Fruit fly (Drosophila melanogaster): ENCODE results near the gene CG32640.

Gene CG32640

dm6 chrX:13134811-13135210 lies 43.0 kb upstream of the CG32640 start (continued):
- TF ChIP-seq E2f2 (GFP tag; IDR thresholded peaks at IDR 0.05) (no peak), ATbp (GFP tag; optimal IDR thresholded peaks at IDR 0.05) (no peak), CG8290 (GFP tag; optimal IDR thresholded peaks at IDR 0.05) (peak; percentile 0), CG8290 (tag; optimal IDR thresholded peaks at IDR 0.05) (peak in 1 of 2 experiments; percentile 11), z (GFP tag; IDR thresholded peaks at IDR 0.05) (no peak), sd (tag; optimal IDR thresholded peaks at IDR 0.05) (no peak), Chrac-16 (GFP tag; optimal IDR thresholded peaks at IDR 0.05) (no peak), stwl (tag; optimal IDR thresholded peaks at IDR 0.05) (peak; percentile 25), YL-1 (GFP tag; optimal IDR thresholded peaks at IDR 0.05) (no peak), Camta (GFP tag; optimal IDR thresholded peaks at IDR 0.05) (no peak), pnt (GFP tag; optimal IDR thresholded peaks at IDR 0.05) (no peak), Dip3 (GFP tag; optimal IDR thresholded peaks at IDR 0.05) (no peak), MESR4 (GFP tag; optimal IDR thresholded peaks at IDR 0.05) (no peak), fd96Cb (tag; optimal IDR thresholded peaks at IDR 0.05) (no peak), CG16813 (GFP tag; IDR thresholded peaks at IDR 0.05; ENCODE audit: partially characterized antibody) (0 out of 3 replicates have a peak, but pooled peaks have one; percentile 6), D19B (GFP tag; optimal IDR thresholded peaks at IDR 0.05) (peak; percentile 43), Pdp1 (GFP tag; optimal IDR thresholded peaks at IDR 0.05) (peak in 1 of 2 experiments; percentile 0), HmgZ (tag; optimal IDR thresholded peaks at IDR 0.05) (peak; percentile 25), CG5180 (GFP tag; optimal IDR thresholded peaks at IDR 0.05) (no peak), CG6791 (GFP tag; IDR thresholded peaks at IDR 0.05; ENCODE audit: partially characterized antibody) (0 out of 3 replicates have a peak, but pooled peaks have one; percentile 42), Dek (tag; optimal IDR thresholded peaks at IDR 0.05) (peak; percentile 13), hth (optimal IDR thresholded peaks at IDR 0.05) (no peak), Hr51 (GFP tag; optimal IDR thresholded peaks at IDR 0.05) (no peak), CTCF (GFP tag; optimal IDR thresholded peaks at IDR 0.05) (peak; percentile 64), ham (GFP tag; IDR thresholded peaks at IDR 0.05) (no peak), CG4707 (GFP tag; optimal IDR thresholded peaks at IDR 0.05) (no peak), CG6254 (GFP tag; optimal IDR thresholded peaks at IDR 0.05) (no peak), bab2 (GFP tag; optimal IDR thresholded peaks at IDR 0.05) (no peak), GATAe (GFP tag; conservative IDR thresholded peaks at IDR 0.05) (no peak), D19A (tag; optimal IDR thresholded peaks at IDR 0.05) (peak; percentile 7), Bteb2 (GFP tag; optimal IDR thresholded peaks at IDR 0.05) (no peak), CG30020 (tag; optimal IDR thresholded peaks at IDR 0.05) (no peak), scrt (GFP tag; optimal IDR thresholded peaks at IDR 0.05) (no peak), ab (GFP tag; optimal IDR thresholded peaks at IDR 0.05) (no peak)

- TF ChIP-seq Rx (GFP tag; IDR thresholded peaks at IDR 0.05) (peak; percentile 48; the same call in 1 of the 2 replicates), CG8944 (GFP tag; optimal IDR thresholded peaks at IDR 0.05) (peak; percentile 57), CG1233 (GFP tag; optimal IDR thresholded peaks at IDR 0.05) (peak; percentile 18), Meics (GFP tag; optimal IDR thresholded peaks at IDR 0.05) (peak; percentile 37), CG17385 (GFP tag; optimal IDR thresholded peaks at IDR 0.05) (peak; percentile 60), bsh (GFP tag; optimal IDR thresholded peaks at IDR 0.05) (peak in 1 of 2 experiments; percentile 55), CG12769 (tag; optimal IDR thresholded peaks at IDR 0.05) (peak; percentile 39), HLH4C (GFP tag; IDR thresholded peaks at IDR 0.05; ENCODE audit: partially characterized antibody) (no peak), kah (GFP tag; optimal IDR thresholded peaks at IDR 0.05) (peak; percentile 46), wek (GFP tag; optimal IDR thresholded peaks at IDR 0.05) (peak; percentile 14), Rfx (GFP tag; IDR thresholded peaks at IDR 0.05) (peak; percentile 41; the same call in 1 of the 2 replicates), caup (GFP tag; optimal IDR thresholded peaks at IDR 0.05; ENCODE audit: severe bottlenecking) (peak; percentile 20), CG5180 (GFP tag; optimal IDR thresholded peaks at IDR 0.05) (peak; percentile 50), lov (optimal IDR thresholded peaks at IDR 0.05) (no peak), lov (GFP tag; IDR thresholded peaks at IDR 0.05) (no peak), CG3281 (GFP tag; optimal IDR thresholded peaks at IDR 0.05) (no peak), nmo (GFP tag; optimal IDR thresholded peaks at IDR 0.05) (peak; percentile 53), CG34376 (GFP tag; optimal IDR thresholded peaks at IDR 0.05) (no peak), seq (GFP tag; IDR thresholded peaks at IDR 0.05) (0 out of 2 replicates have a peak, but pooled peaks have one; percentile 33)
Measured at dm6 chrX:13135702-13136101, 42.1 kb upstream of the CG32640 start.

All from whole organism, embryonic.